Fruit fly (Drosophila melanogaster) S2 (cell line): Measurements from ENCODE around the gene CG7557.

ENCODE experiments used
- CG8478 ChIP-seq: fragments of >200 bp; optimal IDR thresholded peaks from 2 replicates; lab custom pipeline; 2018
- CTCF ChIP-seq, 2 experiments: fragments of >200 bp; optimal IDR thresholded peaks; 2 replicates each; lab custom pipeline; 2018

DNA sequence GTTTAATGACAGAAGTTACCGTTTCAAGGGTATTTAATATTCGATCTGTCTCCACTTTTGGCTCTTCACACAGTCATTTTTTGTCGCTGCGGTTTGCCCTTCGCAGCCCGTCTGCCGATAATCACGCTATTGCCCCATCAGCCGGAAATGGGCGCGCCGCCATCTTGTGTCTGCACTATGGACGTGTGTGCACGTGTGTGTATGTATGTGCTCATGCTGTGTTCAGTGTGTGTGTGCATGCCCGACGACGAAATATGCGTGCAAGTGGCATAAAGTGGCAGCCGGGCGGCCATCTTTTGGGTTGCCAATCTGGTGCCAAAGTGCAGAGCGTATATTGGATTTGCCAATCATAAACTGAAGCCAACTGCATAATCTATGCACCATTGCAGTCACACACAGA is 9.5 kb downstream of the CG7557 start:
- TF ChIP-seq CG8478 (lab: Kevin White, UChicago) (no peak), CTCF (optimal IDR thresholded peaks at IDR 0.05; lab: Kevin White, UChicago) (no peak)
